Worm (Caenorhabditis elegans): ENCODE measurements around the gene kin-20.

kin-20 gene

ce11 chrX:15277714-15278187 is at the start of gene kin-20:
kin-20 (minus strand) TSS chrX:15277764.
- TF ChIP-seq lir-3 (tag; optimal IDR thresholded peaks at IDR 0.05; ENCODE audit: poor library complexity), result no peak
- TF ChIP-seq lin-13 (GFP tag; optimal IDR thresholded peaks at IDR 0.05), result no peak
- TF ChIP-seq hlh-17 (GFP tag; optimal IDR thresholded peaks at IDR 0.05; ENCODE audit: borderline replicate concordance), result no peak
- TF ChIP-seq blmp-1 (tag; optimal IDR thresholded peaks at IDR 0.05), result peak; percentile 91
- TF ChIP-seq ztf-11 (tag; optimal IDR thresholded peaks at IDR 0.05), result no peak

- TF ChIP-seq Y116A8C.19 (tag; optimal IDR thresholded peaks at IDR 0.05; ENCODE audit: borderline replicate concordance), result no peak
- TF ChIP-seq pag-3 (tag; optimal IDR thresholded peaks at IDR 0.05; ENCODE audit: borderline replicate concordance, insufficient read depth), result no peak
- no peak for TF ChIP-seq ceh-8 (GFP tag; optimal IDR thresholded peaks at IDR 0.05)
- no peak for TF ChIP-seq nhr-12 (tag; optimal IDR thresholded peaks at IDR 0.05)
- no peak for TF ChIP-seq ceh-82 (tag; optimal IDR thresholded peaks at IDR 0.05)
- no peak for TF ChIP-seq efl-1 (optimal IDR thresholded peaks at IDR 0.05)
- TF ChIP-seq efl-1 (GFP tag; optimal IDR thresholded peaks at IDR 0.05 in 1 of 2), result no peak
- peak; percentile 2 to 43 for TF ChIP-seq lsy-2 (tag; optimal IDR thresholded peaks at IDR 0.05)
- peak; percentile 71 for TF ChIP-seq snu-23 (GFP tag; optimal IDR thresholded peaks at IDR 0.05)
- TF ChIP-seq snpc-4 (tag; optimal IDR thresholded peaks at IDR 0.05), result no peak
- TF ChIP-seq lin-14 (GFP tag; optimal IDR thresholded peaks at IDR 0.05), result peak; percentile 84
- no peak for TF ChIP-seq sptf-1 (tag; optimal IDR thresholded peaks at IDR 0.05)
- no peak for TF ChIP-seq unc-130 (tag; optimal IDR thresholded peaks at IDR 0.05)
- no peak for TF ChIP-seq alr-1 (tag; optimal IDR thresholded peaks at IDR 0.05; ENCODE audit: borderline replicate concordance)
- peak; percentile 55 for TF ChIP-seq mep-1 (tag; optimal IDR thresholded peaks at IDR 0.05)
- no peak for TF ChIP-seq isw-1 (GFP tag; IDR thresholded peaks at IDR 0.05)
- TF ChIP-seq C16A3.4 (tag; optimal IDR thresholded peaks at IDR 0.05), result no peak
- TF ChIP-seq ces-1 (GFP tag; optimal IDR thresholded peaks at IDR 0.05), result no peak
- no peak for TF ChIP-seq ceh-88 (GFP tag; IDR thresholded peaks at IDR 0.05)
- TF ChIP-seq nhr-90 (tag; optimal IDR thresholded peaks at IDR 0.05; ENCODE audit: poor library complexity), result peak; percentile 32
- peak; percentile 51 for TF ChIP-seq irx-1 (tag; optimal IDR thresholded peaks at IDR 0.05)
- no peak for TF ChIP-seq nhr-237 (tag; optimal IDR thresholded peaks at IDR 0.05)
- no peak for TF ChIP-seq pqm-1 (tag; optimal IDR thresholded peaks at IDR 0.05)
- no peak for TF ChIP-seq lin-13 (GFP tag; optimal IDR thresholded peaks at IDR 0.05)
- TF ChIP-seq jun-1 (tag; optimal IDR thresholded peaks at IDR 0.05), result no peak
- no peak for TF ChIP-seq lin-15B (tag; optimal IDR thresholded peaks at IDR 0.05)
- TF ChIP-seq mdl-1 (tag; optimal IDR thresholded peaks at IDR 0.05), result no peak
- TF ChIP-seq hlh-17 (GFP tag; optimal IDR thresholded peaks at IDR 0.05; ENCODE audit: borderline replicate concordance), result no peak
- TF ChIP-seq nhr-84 (tag; optimal IDR thresholded peaks at IDR 0.05), result no peak
- peak; percentile 99 for TF ChIP-seq nhr-85 (tag)
- TF ChIP-seq ets-5 (GFP tag; IDR thresholded peaks at IDR 0.05), result no peak
- TF ChIP-seq skn-1 (tag; optimal IDR thresholded peaks at IDR 0.05), result no peak
- no peak for TF ChIP-seq ama-1 (optimal IDR thresholded peaks at IDR 0.05)
- TF ChIP-seq ztf-4 (tag; optimal IDR thresholded peaks at IDR 0.05), result no peak
- TF ChIP-seq fos-1 (tag; optimal IDR thresholded peaks at IDR 0.05), result no peak
- TF ChIP-seq blmp-1 (tag; optimal IDR thresholded peaks at IDR 0.05), result peak; percentile 80
- no peak for TF ChIP-seq dsc-1 (tag; optimal IDR thresholded peaks at IDR 0.05)
- no peak for TF ChIP-seq aly-2 (tag; optimal IDR thresholded peaks at IDR 0.05)
- no peak for TF ChIP-seq ceh-90 (tag; optimal IDR thresholded peaks at IDR 0.05)
- TF ChIP-seq sox-4 (tag; optimal IDR thresholded peaks at IDR 0.05), result no peak
- TF ChIP-seq elt-3 (tag; optimal IDR thresholded peaks at IDR 0.05), result peak in 3 of 6 experiments; percentile 49 to 56 (median 54)
- TF ChIP-seq hlh-4 (tag; optimal IDR thresholded peaks at IDR 0.05), result no peak
- peak; percentile 67 for TF ChIP-seq nhr-20 (tag; optimal IDR thresholded peaks at IDR 0.05)
- peak; percentile 21 for TF ChIP-seq rnt-1 (tag; optimal IDR thresholded peaks at IDR 0.05)
- TF ChIP-seq tlp-1 (tag; optimal IDR thresholded peaks at IDR 0.05), result no peak
- no peak for TF ChIP-seq nhr-28 (tag; optimal IDR thresholded peaks at IDR 0.05)
- no peak for TF ChIP-seq egl-27 (tag; optimal IDR thresholded peaks at IDR 0.05)
- no peak for TF ChIP-seq fkh-10 (GFP tag; optimal IDR thresholded peaks at IDR 0.05)
- peak; percentile 54 for TF ChIP-seq nhr-71 (tag; optimal IDR thresholded peaks at IDR 0.05)
- TF ChIP-seq zag-1 (tag; optimal IDR thresholded peaks at IDR 0.05), result no peak
These were observed 49.7 kb upstream of the kin-20 start for ce11 chrX:15327238-15327637.

All from whole organism, L1 larva.